Fruit fly (Drosophila melanogaster): ENCODE results near the gene Gr93c.
A peak's percentile ranks its signal among the peaks of the same experiment; 100 is the strongest.

Gr93c gene

DNA sequence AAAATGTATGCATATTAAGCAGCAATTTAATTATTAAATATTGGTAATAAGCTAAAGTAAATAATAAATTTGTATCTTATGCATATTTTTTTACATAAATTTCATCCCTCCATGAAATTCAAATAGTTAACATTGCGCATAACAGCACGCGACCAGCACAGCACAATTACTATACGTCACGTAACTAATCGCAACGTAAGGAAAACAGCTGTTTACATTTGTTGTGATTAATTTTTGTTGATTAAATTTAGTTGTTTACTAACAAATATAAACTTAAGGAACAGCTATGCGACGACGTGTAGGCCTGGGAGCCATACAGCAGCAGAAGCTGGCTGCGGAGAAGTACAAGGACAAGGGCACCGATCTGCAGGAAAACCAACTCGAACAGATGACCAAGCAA lies 19.9 kb upstream of the Gr93c start, which contains the start of gene lsn (continued):
- TF ChIP-seq pan (optimal IDR thresholded peaks at IDR 0.05) (no peak), pan (GFP tag; optimal IDR thresholded peaks at IDR 0.05 in 1 of 2, IDR thresholded peaks at IDR 0.05 in 1 of 2) (no peak), zfh1 (GFP tag; IDR thresholded peaks at IDR 0.05) (no peak), Ssrp (tag; optimal IDR thresholded peaks at IDR 0.05) (no peak), Xrp1 (GFP tag; IDR thresholded peaks at IDR 0.05) (no peak), Poxn (GFP tag; IDR thresholded peaks at IDR 0.05) (no peak), ranshi (GFP tag; IDR thresholded peaks at IDR 0.05) (no peak), Ada2b (GFP tag; IDR thresholded peaks at IDR 0.05) (no peak), Dip3 (GFP tag; optimal IDR thresholded peaks at IDR 0.05) (no peak), CG6683 (GFP tag; optimal IDR thresholded peaks at IDR 0.05) (no peak), CG6765 (GFP tag; optimal IDR thresholded peaks at IDR 0.05) (no peak), vnd (GFP tag; IDR thresholded peaks at IDR 0.05; ENCODE audit: partially characterized antibody) (no peak), CG12299 (tag; optimal IDR thresholded peaks at IDR 0.05) (no peak), wor (GFP tag; IDR thresholded peaks at IDR 0.05) (no peak), CG7745 (tag; optimal IDR thresholded peaks at IDR 0.05) (no peak), grn (GFP tag; optimal IDR thresholded peaks at IDR 0.05) (peak; percentile 23), Gug (GFP tag; IDR thresholded peaks at IDR 0.05) (no peak), ken (GFP tag; IDR thresholded peaks at IDR 0.05) (no peak), CG11560 (tag; IDR thresholded peaks at IDR 0.05) (no peak), Awh (GFP tag; IDR thresholded peaks at IDR 0.05) (no peak), CG7839 (tag; optimal IDR thresholded peaks at IDR 0.05) (no peak), CG12071 (GFP tag; optimal IDR thresholded peaks at IDR 0.05) (no peak), slou (GFP tag; optimal IDR thresholded peaks at IDR 0.05) (no peak), CG4617 (GFP tag; optimal IDR thresholded peaks at IDR 0.05; ENCODE audit: borderline replicate concordance) (peak; percentile 36), trem (tag; optimal IDR thresholded peaks at IDR 0.05) (no peak), Six4 (GFP tag; optimal IDR thresholded peaks at IDR 0.05) (no peak), CG17912 (GFP tag; optimal IDR thresholded peaks at IDR 0.05) (peak; percentile 27), CG18599 (GFP tag; optimal IDR thresholded peaks at IDR 0.05) (peak; percentile 52), Hr3 (GFP tag; optimal IDR thresholded peaks at IDR 0.05) (no peak), CG34422 (GFP tag; IDR thresholded peaks at IDR 0.05) (no peak), CG1024 (GFP tag; IDR thresholded peaks at IDR 0.05) (no peak), Gsc (GFP tag; IDR thresholded peaks at IDR 0.05) (no peak), Mrtf (GFP tag; IDR thresholded peaks at IDR 0.05) (no peak), CG15011 (GFP tag; optimal IDR thresholded peaks at IDR 0.05) (no peak), rib (GFP tag; IDR thresholded peaks at IDR 0.05) (no peak), yki (optimal IDR thresholded peaks at IDR 0.05) (no peak), CG12155 (GFP tag; optimal IDR thresholded peaks at IDR 0.05) (no peak), CG13894 (tag; optimal IDR thresholded peaks at IDR 0.05) (no peak), zf30C (GFP tag; optimal IDR thresholded peaks at IDR 0.05) (no peak), ci (GFP tag; IDR thresholded peaks at IDR 0.05) (peak; percentile 53; the same call in 2 of the 3 replicates), pita (GFP tag; optimal IDR thresholded peaks at IDR 0.05) (no peak), hb (GFP tag; IDR thresholded peaks at IDR 0.05; ENCODE audit: partially characterized antibody) (no peak), CG42726 (GFP tag; IDR thresholded peaks at IDR 0.05; ENCODE audit: partially characterized antibody) (no peak), CG3281 (GFP tag; optimal IDR thresholded peaks at IDR 0.05) (peak; percentile 40), eyg (GFP tag; optimal IDR thresholded peaks at IDR 0.05) (no peak), dati (GFP tag; IDR thresholded peaks at IDR 0.05) (no peak), CG9727 (GFP tag; optimal IDR thresholded peaks at IDR 0.05) (no peak), Xbp1 (GFP tag; optimal IDR thresholded peaks at IDR 0.05) (no peak), esg (GFP tag; conservative IDR thresholded peaks at IDR 0.05) (no peak), Oaz (GFP tag; IDR thresholded peaks at IDR 0.05) (no peak), CG1233 (GFP tag; optimal IDR thresholded peaks at IDR 0.05) (no peak), Elba2 (GFP tag; optimal IDR thresholded peaks at IDR 0.05) (no peak), CG30020 (tag; optimal IDR thresholded peaks at IDR 0.05) (no peak), danr (GFP tag; IDR thresholded peaks at IDR 0.05) (no peak)

Data from whole organism, embryonic.